Worm (Caenorhabditis elegans): ENCODE results near the gene R13H4.2.

DNA sequence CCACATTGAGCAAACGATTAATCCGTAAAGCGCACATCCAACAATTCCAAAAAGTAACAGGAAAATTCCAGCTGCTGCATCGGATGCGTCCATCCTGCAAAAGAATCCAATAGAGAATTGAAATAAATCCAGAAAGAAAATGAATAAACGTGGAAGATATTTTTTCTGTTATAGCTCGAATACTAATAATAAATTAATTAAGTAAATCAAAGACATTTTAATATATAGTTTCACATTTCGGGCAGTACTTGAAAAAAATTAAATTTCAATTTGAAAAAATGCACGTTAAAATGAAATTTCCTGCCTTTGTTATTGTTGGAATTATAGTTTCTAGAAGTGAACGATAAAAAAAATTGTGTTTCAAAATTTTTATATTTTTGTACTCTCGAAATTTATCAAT, 32.0 kb downstream of the R13H4.2 start, which contains the start of gene R13H4.7:
- TF ChIP-seq W03F9.2 (tag; optimal IDR thresholded peaks at IDR 0.05) (no peak), him-1 (tag; optimal IDR thresholded peaks at IDR 0.05) (no peak)
